Worm (Caenorhabditis elegans): Measurements from ENCODE around the gene R08C7.4.

Gene R08C7.4

DNA sequence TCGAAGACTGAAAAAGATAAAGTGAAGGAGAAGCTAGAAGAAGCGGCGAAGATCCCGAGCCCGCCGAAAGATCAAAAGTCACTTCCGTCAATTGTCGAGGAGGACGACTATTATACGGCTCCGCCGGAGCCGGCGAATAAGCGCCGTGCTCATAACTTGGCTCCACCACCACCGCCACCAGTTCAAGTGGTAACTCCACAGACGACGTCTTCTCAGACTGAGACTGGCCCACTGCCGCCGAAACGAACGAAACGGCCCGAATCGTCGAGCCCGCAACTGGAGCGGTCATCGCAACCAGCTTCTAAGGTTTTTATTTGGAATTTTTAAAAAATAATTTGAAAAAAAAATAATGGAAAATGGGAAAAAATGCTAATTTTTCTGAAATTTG, 22.9 kb upstream of the R08C7.4 start:
- TF ChIP-seq lin-38 (GFP tag; IDR thresholded peaks at IDR 0.05) (no peak), set-16 (GFP tag; IDR thresholded peaks at IDR 0.05) (peak; percentile 67)

ce11 chrIV:4413114-4413513, 21.7 kb upstream of the R08C7.4 start:
- TF ChIP-seq unc-62 (GFP tag; optimal IDR thresholded peaks at IDR 0.05 in 1 of 2), result peak in 1 of 2 experiments; percentile 84
- no peak for TF ChIP-seq unc-62 (tag; optimal IDR thresholded peaks at IDR 0.05)
- no peak for TF ChIP-seq ceh-62 (tag; optimal IDR thresholded peaks at IDR 0.05)
- no peak for TF ChIP-seq F37D6.2 (tag; optimal IDR thresholded peaks at IDR 0.05)
- TF ChIP-seq duxl-1 (tag; optimal IDR thresholded peaks at IDR 0.05; ENCODE audit: poor library complexity), result no peak
- TF ChIP-seq sdz-12 (GFP tag; optimal IDR thresholded peaks at IDR 0.05), result peak; percentile 10
- TF ChIP-seq Y5F2A.4 (GFP tag; optimal IDR thresholded peaks at IDR 0.05), result no peak
- peak; percentile 86 for TF ChIP-seq aha-1 (tag)
- TF ChIP-seq lsy-2 (tag; optimal IDR thresholded peaks at IDR 0.05), result no peak
- peak; percentile 18 for TF ChIP-seq gei-8 (GFP tag; optimal IDR thresholded peaks at IDR 0.05)
- no peak for TF ChIP-seq unc-39 (tag; optimal IDR thresholded peaks at IDR 0.05)

- no peak for TF ChIP-seq ceh-44 (GFP tag; IDR thresholded peaks at IDR 0.05)
- TF ChIP-seq set-16 (GFP tag; IDR thresholded peaks at IDR 0.05), result no peak
- no peak for TF ChIP-seq F26F4.8 (GFP tag; conservative IDR thresholded peaks at IDR 0.05)
- TF ChIP-seq hif-1 (tag; optimal IDR thresholded peaks at IDR 0.05), result no peak
- no peak for TF ChIP-seq rbr-2 (tag; optimal IDR thresholded peaks at IDR 0.05)
- no peak for TF ChIP-seq lin-38 (GFP tag; IDR thresholded peaks at IDR 0.05)
- TF ChIP-seq spr-3 (GFP tag; optimal IDR thresholded peaks at IDR 0.05), result no peak
- TF ChIP-seq nhr-111 (GFP tag; optimal IDR thresholded peaks at IDR 0.05), result no peak
- no peak for TF ChIP-seq ceh-28 (tag; optimal IDR thresholded peaks at IDR 0.05)
- TF ChIP-seq R02D3.7 (tag; optimal IDR thresholded peaks at IDR 0.05), result no peak
- TF ChIP-seq daf-19 (GFP tag; conservative IDR thresholded peaks at IDR 0.05), result no peak
- no peak for TF ChIP-seq tag-97 (GFP tag; IDR thresholded peaks at IDR 0.05)
- no peak for TF ChIP-seq aly-2 (tag; optimal IDR thresholded peaks at IDR 0.05)
Observed at ce11 chrIV:4422029-4422428, 12.8 kb upstream of the R08C7.4 start, which contains the start of gene clec-175. clec-175 (plus strand) TSS chrIV:4422329.

ce11 chrIV:4423026-4423425, 11.8 kb upstream of the R08C7.4 start:
- TF ChIP-seq zfp-3 (GFP tag; conservative IDR thresholded peaks at IDR 0.05) (no peak), unc-62 (GFP tag; optimal IDR thresholded peaks at IDR 0.05 in 1 of 2) (peak in 1 of 2 experiments; percentile 95), unc-62 (tag; optimal IDR thresholded peaks at IDR 0.05) (no peak)

DNA sequence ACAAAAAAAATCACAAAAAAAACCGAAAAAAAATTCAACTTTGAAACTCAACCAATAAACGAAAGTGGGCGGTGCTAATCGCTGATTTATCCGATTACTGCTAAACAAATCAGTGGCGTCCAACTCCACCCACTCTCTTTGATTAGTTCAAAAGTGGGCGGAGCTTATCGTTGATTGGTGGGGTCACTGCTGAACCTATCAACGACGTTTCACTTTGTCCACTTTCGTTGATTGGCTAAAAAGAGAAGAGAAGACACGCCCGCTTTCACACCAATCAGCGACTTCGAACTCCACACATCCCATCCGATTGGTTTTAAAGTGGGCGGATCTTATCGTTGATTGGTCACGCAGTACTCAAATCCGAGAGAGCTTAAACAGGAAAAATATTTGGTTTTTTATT, 10.9 kb upstream of the R08C7.4 start:
- TF ChIP-seq ceh-62 (tag; optimal IDR thresholded peaks at IDR 0.05) (no peak), unc-62 (GFP tag; optimal IDR thresholded peaks at IDR 0.05 in 1 of 2) (peak in 1 of 2 experiments; percentile 55), unc-62 (tag; optimal IDR thresholded peaks at IDR 0.05) (no peak)

ce11 chrIV:4429901-4430300, 4.9 kb upstream of the R08C7.4 start, which contains the start of the genes str-185 and R08C7.5:
str-185 (minus strand) TSS chrIV:4430001.
R08C7.5 (plus strand) TSS chrIV:4430229.
- TF ChIP-seq dmd-9 (GFP tag; IDR thresholded peaks at IDR 0.05) (no peak), lsy-2 (tag; optimal IDR thresholded peaks at IDR 0.05) (no peak), lim-7 (GFP tag; IDR thresholded peaks at IDR 0.05) (no peak), snpc-1.2 (GFP tag; IDR thresholded peaks at IDR 0.05) (no peak), arid-1 (GFP tag; conservative IDR thresholded peaks at IDR 0.05) (no peak)

DNA sequence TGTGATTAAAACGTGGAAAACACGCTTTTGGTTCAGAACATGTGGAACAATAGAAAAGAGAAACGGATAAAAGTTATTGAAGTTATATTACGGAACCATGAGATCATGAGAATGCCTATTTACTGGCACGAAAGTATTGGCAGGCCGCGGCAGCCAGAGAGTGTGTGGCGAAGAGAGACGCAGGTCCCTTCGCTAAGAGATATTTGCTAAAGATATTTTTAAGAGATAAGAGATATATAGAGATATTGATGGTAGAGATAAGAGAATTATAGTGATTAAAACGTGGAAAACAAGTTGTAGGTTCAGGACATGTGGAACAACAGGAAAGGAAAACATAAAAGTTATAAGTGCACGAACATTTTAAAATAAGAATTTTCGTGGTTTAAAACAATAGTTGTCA, 3.0 kb downstream of the R08C7.4 start:
- TF ChIP-seq ceh-28 (tag; optimal IDR thresholded peaks at IDR 0.05), result no peak
- TF ChIP-seq ctbp-1 (GFP tag; IDR thresholded peaks at IDR 0.05), result no peak
- no peak for TF ChIP-seq unc-39 (tag; optimal IDR thresholded peaks at IDR 0.05)
- TF ChIP-seq nhr-28 (tag; optimal IDR thresholded peaks at IDR 0.05), result no peak
- TF ChIP-seq Y5F2A.4 (GFP tag; optimal IDR thresholded peaks at IDR 0.05), result no peak
- TF ChIP-seq mdl-1 (tag; optimal IDR thresholded peaks at IDR 0.05), result no peak
- no peak for TF ChIP-seq nhr-76 (tag; optimal IDR thresholded peaks at IDR 0.05)
- no peak for TF ChIP-seq mes-2 (tag; optimal IDR thresholded peaks at IDR 0.05; ENCODE audit: poor library complexity, severe bottlenecking)
- no peak for TF ChIP-seq lin-1 (GFP tag; IDR thresholded peaks at IDR 0.05)
- no peak for TF ChIP-seq hlh-30 (tag; optimal IDR thresholded peaks at IDR 0.05; ENCODE audit: insufficient read depth)

All from whole organism, L4 larva.